Fruit fly (Drosophila melanogaster): ENCODE results near the gene Qsox3.

DNA sequence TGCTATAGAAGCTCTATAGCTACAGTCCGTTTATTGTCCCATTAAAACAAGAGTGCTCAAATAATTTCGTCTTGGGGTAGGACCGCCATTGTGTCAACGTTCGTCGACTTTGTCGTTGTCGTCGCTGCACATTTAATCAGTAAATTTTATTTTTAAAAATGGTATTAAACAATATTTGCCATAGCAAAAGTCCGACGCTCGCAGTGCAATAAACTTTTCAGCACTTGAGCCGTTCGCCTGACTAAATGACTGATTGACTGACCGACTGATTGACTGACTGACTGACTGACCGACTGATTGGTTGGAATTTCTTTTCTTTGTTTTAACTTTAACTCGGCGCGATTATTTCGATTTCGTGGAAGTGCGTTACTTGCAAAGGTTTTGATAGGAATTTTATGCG lies 21.7 kb upstream of the Qsox3 start:
- TF ChIP-seq brk (GFP tag; optimal IDR thresholded peaks at IDR 0.05) (no peak), dsf (GFP tag; optimal IDR thresholded peaks at IDR 0.05; ENCODE audit: borderline replicate concordance) (no peak), ey (GFP tag; optimal IDR thresholded peaks at IDR 0.05) (no peak)
